Worm (Caenorhabditis elegans): ENCODE results near the gene dld-1.

Gene dld-1

DNA sequence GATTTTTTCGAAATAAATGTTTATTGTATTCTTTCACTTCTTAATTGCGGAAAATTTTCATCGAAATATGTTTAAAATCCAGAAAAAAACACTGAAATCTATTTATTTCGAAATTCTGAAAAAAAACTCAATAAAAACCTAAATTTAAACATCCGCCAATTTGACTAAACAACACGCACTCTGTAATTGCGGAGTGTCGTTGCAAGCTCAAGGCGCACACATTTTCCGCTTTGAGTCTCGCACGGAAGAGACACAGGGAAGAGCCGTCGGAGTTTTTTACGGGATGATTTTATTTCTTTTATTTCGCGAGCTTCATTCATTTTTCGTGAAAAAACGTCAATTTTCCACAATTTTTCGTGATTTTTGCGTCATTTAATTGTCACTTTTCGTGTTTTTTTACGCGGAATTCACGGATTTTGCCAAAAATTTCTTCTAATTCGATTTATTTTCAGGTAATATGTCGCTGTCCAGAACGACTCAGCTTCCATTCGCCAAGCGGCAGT is at the start of gene dld-1 (continued):
- peak in 1 of 2 experiments; percentile 75 for TF ChIP-seq unc-62 (GFP tag; optimal IDR thresholded peaks at IDR 0.05 in 1 of 2)
- no peak for TF ChIP-seq unc-62 (tag; optimal IDR thresholded peaks at IDR 0.05)
- peak; percentile 84 for TF ChIP-seq hlh-11 (tag; optimal IDR thresholded peaks at IDR 0.05)
- 0 out of 2 replicates have a peak, but pooled peaks have one; percentile 51 for TF ChIP-seq D1046.2 (GFP tag; IDR thresholded peaks at IDR 0.05)
- peak; percentile 97 for TF ChIP-seq nhr-77 (tag; optimal IDR thresholded peaks at IDR 0.05)

ce11 chrIV:14417128-14417527 is 47.2 kb upstream of the dld-1 start, which contains the start of gene F55B11.6:
TSS of gene F55B11.6 (minus strand) at chrIV:14417228.
- TF ChIP-seq zip-2 (tag; optimal IDR thresholded peaks at IDR 0.05): no peak
- TF ChIP-seq lin-15B (tag; optimal IDR thresholded peaks at IDR 0.05): no peak
- TF ChIP-seq lin-13 (GFP tag; optimal IDR thresholded peaks at IDR 0.05): no peak
- TF ChIP-seq fos-1 (tag; optimal IDR thresholded peaks at IDR 0.05): no peak
- TF ChIP-seq ceh-28 (tag; optimal IDR thresholded peaks at IDR 0.05): no peak
- no peak for TF ChIP-seq F49E8.2 (tag; optimal IDR thresholded peaks at IDR 0.05; ENCODE audit: borderline replicate concordance)
- no peak for TF ChIP-seq fkh-10 (GFP tag; optimal IDR thresholded peaks at IDR 0.05)
- TF ChIP-seq nhr-42 (GFP tag; IDR thresholded peaks at IDR 0.05): no peak
- no peak for TF ChIP-seq zfp-2 (tag; optimal IDR thresholded peaks at IDR 0.05)
- TF ChIP-seq dve-1 (tag; optimal IDR thresholded peaks at IDR 0.05; ENCODE audit: insufficient read depth): no peak
- no peak for TF ChIP-seq ceh-82 (tag; optimal IDR thresholded peaks at IDR 0.05)
- no peak for TF ChIP-seq ztf-7 (tag; optimal IDR thresholded peaks at IDR 0.05)
- TF ChIP-seq nhr-237 (tag; optimal IDR thresholded peaks at IDR 0.05): no peak
- no peak for TF ChIP-seq lin-38 (GFP tag; IDR thresholded peaks at IDR 0.05)
- TF ChIP-seq ces-1 (GFP tag; optimal IDR thresholded peaks at IDR 0.05): no peak
- no peak for TF ChIP-seq dpl-1 (GFP tag; optimal IDR thresholded peaks at IDR 0.05)
- TF ChIP-seq mes-2 (tag; optimal IDR thresholded peaks at IDR 0.05; ENCODE audit: poor library complexity, severe bottlenecking): no peak
- no peak for TF ChIP-seq mxl-2 (GFP tag; conservative IDR thresholded peaks at IDR 0.05)
- TF ChIP-seq egl-27 (tag; optimal IDR thresholded peaks at IDR 0.05): no peak
- no peak for TF ChIP-seq hmg-1.1 (GFP tag; IDR thresholded peaks at IDR 0.05)

ce11 chrIV:14421938-14422337 is 42.4 kb upstream of the dld-1 start, which contains the start of gene F55B11.7:
TSS of gene F55B11.7 (minus strand) at chrIV:14422038.
- TF ChIP-seq aha-1 (tag) (peak; percentile 5), vab-7 (GFP tag; IDR thresholded peaks at IDR 0.05) (no peak)

- TF ChIP-seq F44E2.7 (GFP tag; IDR thresholded peaks at IDR 0.05) (no peak), tra-1 (GFP tag; IDR thresholded peaks at IDR 0.05) (no peak), saeg-2 (GFP tag; IDR thresholded peaks at IDR 0.05) (no peak), nhr-111 (GFP tag; optimal IDR thresholded peaks at IDR 0.05) (no peak), lsy-2 (tag; optimal IDR thresholded peaks at IDR 0.05) (no peak), dpl-1 (GFP tag; optimal IDR thresholded peaks at IDR 0.05) (no peak), mdl-1 (tag; optimal IDR thresholded peaks at IDR 0.05) (no peak), nhr-77 (tag; optimal IDR thresholded peaks at IDR 0.05) (no peak), lin-13 (GFP tag; optimal IDR thresholded peaks at IDR 0.05) (no peak), lin-29 (GFP tag; IDR thresholded peaks at IDR 0.05) (no peak), madf-9 (GFP tag; conservative IDR thresholded peaks at IDR 0.05) (no peak), spr-1 (tag; optimal IDR thresholded peaks at IDR 0.05) (no peak)
These were observed 41.1 kb upstream of the dld-1 start, which contains the start of gene F55B11.2 for ce11 chrIV:14423194-14423593. TSS of gene F55B11.2 (minus strand) at chrIV:14423294.
